Worm (Caenorhabditis elegans) whole organism, L1 larva: ENCODE results near the gene ulp-3.

Experiments
- alr-1 ChIP-seq: fragments of 200-800 bp; sonication (Bioruptor generic); optimal IDR thresholded peaks from 2 replicates; lab custom pipeline; 2018; ENCODE audit warnings: borderline replicate concordance, mild to moderate bottlenecking, missing genetic modification characterization, missing compliant biosample characterization
- aly-2 ChIP-seq: fragments of 150-350 bp; optimal IDR thresholded peaks from 2 replicates; lab custom pipeline; 2014; ENCODE audit warnings: missing biosample characterization, missing genetic modification characterization
- ceh-63 ChIP-seq: fragments of 200-800 bp; sonication (Bioruptor generic); optimal IDR thresholded peaks from 2 replicates; lab custom pipeline; 2018; ENCODE audit warnings: mild to moderate bottlenecking, missing genetic modification characterization, missing compliant biosample characterization
- ceh-8 ChIP-seq: fragments of 200-800 bp; sonication (Bioruptor generic); optimal IDR thresholded peaks from 2 replicates; lab custom pipeline; 2018; ENCODE audit warnings: mild to moderate bottlenecking, missing genetic modification characterization, moderate library complexity, missing compliant biosample characterization
- efl-1 ChIP-seq, 4 experiments: fragments of 150-350 bp; optimal IDR thresholded peaks in 3 of 4; peaks in 1 of 4; 1 replicate in 1 of 4; 2 replicates in 3 of 4; lab custom pipeline; 2014; ENCODE audit warnings: missing biosample characterization in 2 of 4, missing genetic modification characterization in 2 of 4, missing genetic modification reagents in 2 of 4
- efl-3 ChIP-seq: fragments of 200-800 bp; sonication (Bioruptor generic); optimal IDR thresholded peaks from 2 replicates; lab custom pipeline; 2018; ENCODE audit warnings: mild to moderate bottlenecking, missing genetic modification characterization, missing compliant biosample characterization
- elt-2 ChIP-seq: sonication (generic microtip); optimal IDR thresholded peaks from 2 replicates; lab custom pipeline; 2016; ENCODE audit warnings: missing genetic modification characterization, mild to moderate bottlenecking, inconsistent platforms, missing compliant biosample characterization, missing genetic modification reagents
- fkh-10 ChIP-seq: sonication (generic microtip); optimal IDR thresholded peaks from 2 replicates; lab custom pipeline; 2017; ENCODE audit warnings: missing biosample characterization, missing genetic modification reagents, missing genetic modification characterization
- fos-1 ChIP-seq: fragments of 150-350 bp; optimal IDR thresholded peaks from 2 replicates; lab custom pipeline; 2014; ENCODE audit warnings: missing biosample characterization, missing genetic modification characterization
- lin-39 ChIP-seq: fragments of 150-350 bp; optimal IDR thresholded peaks from 2 replicates; lab custom pipeline; 2014; ENCODE audit warnings: missing biosample characterization, missing genetic modification reagents, missing genetic modification characterization
- mdl-1 ChIP-seq, 2 experiments: fragments of 150-350 bp; optimal IDR thresholded peaks; 2 replicates each; lab custom pipeline; 2014 to 2017; ENCODE audit warnings: missing biosample characterization in 2 of 2, missing genetic modification characterization in 2 of 2, inconsistent platforms in 1 of 2
- nhr-19 ChIP-seq: fragments of 200-800 bp; sonication (Bioruptor generic); conservative IDR thresholded peaks from 2 replicates; pipeline ENCODE4 v1.3.6; 2022; ENCODE audit warnings: missing genetic modification characterization, missing compliant biosample characterization
- nhr-20 ChIP-seq: sonication (generic microtip); optimal IDR thresholded peaks from 2 replicates; lab custom pipeline; 2016; ENCODE audit warnings: mild to moderate bottlenecking, missing genetic modification characterization, missing compliant biosample characterization
- nhr-76 ChIP-seq: sonication (generic microtip); optimal IDR thresholded peaks from 2 replicates; lab custom pipeline; 2017; ENCODE audit warnings: missing biosample characterization, missing genetic modification characterization
- sox-4 ChIP-seq: sonication (generic microtip); optimal IDR thresholded peaks from 2 replicates; lab custom pipeline; 2016; ENCODE audit warnings: missing genetic modification characterization, missing compliant biosample characterization
- sup-37 ChIP-seq: fragments of 200-800 bp; sonication (Bioruptor generic); optimal IDR thresholded peaks from 2 replicates; lab custom pipeline; 2018; ENCODE audit warnings: mild to moderate bottlenecking, missing genetic modification characterization, missing compliant biosample characterization
- unc-30 ChIP-seq: sonication (generic microtip); optimal IDR thresholded peaks from 2 replicates; lab custom pipeline; 2017; ENCODE audit warnings: missing biosample characterization, missing genetic modification characterization
- vab-15 ChIP-seq: sonication (generic microtip); optimal IDR thresholded peaks from 2 replicates; lab custom pipeline; 2017; ENCODE audit warnings: missing genotype, mild to moderate bottlenecking, missing genetic modification characterization, missing compliant biosample characterization
- ztf-11 ChIP-seq, 2 experiments: sonication (generic microtip); optimal IDR thresholded peaks; 2 replicates each; lab custom pipeline; 2016 to 2017; ENCODE audit warnings: missing genetic modification characterization in 2 of 2, missing biosample characterization in 1 of 2, missing compliant biosample characterization in 1 of 2

ulp-3 gene

DNA sequence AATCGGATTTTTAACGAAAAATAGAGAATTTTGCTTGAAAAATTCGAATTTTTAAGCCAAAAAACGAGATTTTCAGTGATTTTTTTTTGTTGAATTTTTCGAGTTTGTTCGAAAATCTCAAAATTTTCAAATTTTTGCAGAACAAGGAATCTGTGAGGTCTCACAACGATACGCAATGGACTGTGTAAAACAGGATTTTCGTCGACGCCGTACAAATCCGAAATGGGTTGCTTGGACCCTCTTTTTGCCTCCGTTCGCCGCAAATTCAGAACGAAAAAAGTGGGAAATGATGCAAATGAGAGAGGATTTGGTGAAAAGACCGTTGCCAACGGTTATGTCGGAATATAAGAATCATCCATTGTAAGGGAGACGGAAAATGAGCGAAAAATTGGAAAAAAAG lies 38.9 kb downstream of the ulp-3 start:
- TF ChIP-seq fos-1 (tag; lab: Kevin White, UChicago): no peak
- TF ChIP-seq efl-1 (optimal IDR thresholded peaks at IDR 0.05; lab: Kevin White, UChicago): no peak
- peak in 1 of 2 experiments; percentile 90 for TF ChIP-seq efl-1 (GFP tag; optimal IDR thresholded peaks at IDR 0.05 in 1 of 2; lab: Kevin White, UChicago)
- no peak for TF ChIP-seq mdl-1 (tag; optimal IDR thresholded peaks at IDR 0.05; lab: Kevin White, UChicago)
- TF ChIP-seq, all 84 proteins: peak for 1

DNA sequence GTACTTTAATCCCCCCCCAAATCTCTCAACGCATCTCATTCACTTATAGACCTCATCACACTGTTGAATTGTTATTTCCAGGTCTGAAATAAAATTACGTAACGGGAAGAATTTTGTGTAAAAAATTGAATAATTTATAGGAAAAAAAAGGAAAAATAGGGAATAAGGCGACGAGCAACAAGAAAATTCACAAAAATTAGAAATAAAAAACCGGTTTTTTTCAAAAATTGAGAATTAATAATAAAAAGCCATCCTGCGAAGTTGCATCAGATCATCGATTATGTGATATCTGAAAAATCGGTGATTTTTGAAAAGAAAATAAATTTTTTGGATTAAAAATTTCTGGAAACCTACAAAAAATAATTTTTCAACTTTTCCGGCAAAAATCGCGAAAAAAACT lies 45.5 kb downstream of the ulp-3 start:
- no peak for TF ChIP-seq sox-4 (tag; lab: Kevin White, UChicago)
- no peak for TF ChIP-seq nhr-76 (tag; lab: Kevin White, UChicago)
- no peak for TF ChIP-seq lin-39 (tag; lab: Kevin White, UChicago)
- no peak for TF ChIP-seq alr-1 (tag; lab: Kevin White, UChicago)
- TF ChIP-seq efl-3 (GFP tag; lab: Kevin White, UChicago): no peak
- TF ChIP-seq nhr-20 (tag; lab: Kevin White, UChicago): no peak
- TF ChIP-seq vab-15: no peak
- no peak for TF ChIP-seq nhr-19 (GFP tag; lab: Robert Waterston, UW)
- no peak for TF ChIP-seq ceh-8 (GFP tag; lab: Kevin White, UChicago)
- TF ChIP-seq fkh-10: no peak
- no peak for TF ChIP-seq unc-30
- no peak for TF ChIP-seq ztf-11 (tag; optimal IDR thresholded peaks at IDR 0.05; lab: Kevin White, UChicago)
- no peak for TF ChIP-seq sup-37
- TF ChIP-seq aly-2 (tag; lab: Kevin White, UChicago): no peak
- TF ChIP-seq fos-1 (tag; lab: Kevin White, UChicago): no peak
- TF ChIP-seq ceh-63: no peak
- TF ChIP-seq elt-2 (tag; lab: Kevin White, UChicago): no peak
